Worm (Caenorhabditis elegans) whole organism, midembryonic: ENCODE data around the gene T24A6.7.

ENCODE experiments used
- cog-1 ChIP-seq: sonication (generic microtip); optimal IDR thresholded peaks from 2 replicates; lab custom pipeline; 2016; ENCODE audit warnings: missing genetic modification characterization, missing compliant biosample characterization
- ref-1 ChIP-seq: fragments of 200-800 bp; sonication (Bioruptor generic); conservative IDR thresholded peaks from 2 replicates; pipeline ENCODE4 v1.3.6; 2022; ENCODE audit warnings: missing genetic modification reagents, missing genetic modification characterization, missing compliant biosample characterization
- tab-1 ChIP-seq: fragments of 200-800 bp; sonication (Bioruptor generic); IDR thresholded peaks from 2 replicates; pipeline ENCODE4 v1.3.6; 2022; ENCODE audit warnings: missing genetic modification characterization, missing compliant biosample characterization

ce11 chrV:3523262-3523661, 1.8 kb upstream of the T24A6.7 start, which contains the start of gene irg-1:
- no peak for TF ChIP-seq ref-1 (GFP tag; lab: Robert Waterston, UW)
- no peak for TF ChIP-seq tab-1 (GFP tag; lab: Robert Waterston, UW)
- no peak for TF ChIP-seq cog-1 (tag; lab: Kevin White, UChicago)
